Worm (Caenorhabditis elegans): ENCODE measurements around the gene tomm-40.

ce11 chrII:9019704-9020103, 46.3 kb upstream of the tomm-40 start, which contains the start of gene dep-1:
- TF ChIP-seq tab-1 (GFP tag; IDR thresholded peaks at IDR 0.05) (no peak), flt-1 (GFP tag; IDR thresholded peaks at IDR 0.05) (no peak)
